Fruit fly (Drosophila melanogaster): ENCODE measurements around the gene tld.
A peak's percentile ranks its signal among the peaks of the same experiment; 100 is the strongest.

The tld gene

dm6 chr3R:24771273-24772231 is 22.0 kb downstream of the tld start, which contains the start of gene CG42331 (continued):
- TF ChIP-seq Myb (GFP tag; optimal IDR thresholded peaks at IDR 0.05): peak; percentile 21
- TF ChIP-seq HmgZ (tag; optimal IDR thresholded peaks at IDR 0.05): peak; percentile 54
- no peak for TF ChIP-seq CG3726 (GFP tag; IDR thresholded peaks at IDR 0.05)
- TF ChIP-seq Xbp1 (GFP tag; optimal IDR thresholded peaks at IDR 0.05): peak; percentile 65
- TF ChIP-seq bab2 (GFP tag; optimal IDR thresholded peaks at IDR 0.05): peak; percentile 36
- 0 out of 2 replicates have a peak, but pooled peaks have one; percentile 30 for TF ChIP-seq ap (GFP tag; IDR thresholded peaks at IDR 0.05)
- no peak for TF ChIP-seq hb (GFP tag; IDR thresholded peaks at IDR 0.05; ENCODE audit: partially characterized antibody)
- TF ChIP-seq knrl (GFP tag; IDR thresholded peaks at IDR 0.05; ENCODE audit: partially characterized antibody): no peak
- no peak for TF ChIP-seq schlank (tag; optimal IDR thresholded peaks at IDR 0.05)
- TF ChIP-seq CG9797 (GFP tag; optimal IDR thresholded peaks at IDR 0.05): no peak
- TF ChIP-seq dm (GFP tag; optimal IDR thresholded peaks at IDR 0.05): no peak
- TF ChIP-seq CkIIα-i1 (GFP tag; IDR thresholded peaks at IDR 0.05): no peak
- TF ChIP-seq Stat92E (GFP tag; optimal IDR thresholded peaks at IDR 0.05): no peak
- TF ChIP-seq z (GFP tag; IDR thresholded peaks at IDR 0.05): peak; percentile 71; the same call in 2 of the 3 replicates
- TF ChIP-seq GATAe (GFP tag; conservative IDR thresholded peaks at IDR 0.05): peak; percentile 55; the same call in 1 of the 2 replicates
- TF ChIP-seq cas (GFP tag; IDR thresholded peaks at IDR 0.05): no peak
- TF ChIP-seq CG10147 (GFP tag; optimal IDR thresholded peaks at IDR 0.05): peak; percentile 59
- peak; percentile 26 for TF ChIP-seq jing (GFP tag; optimal IDR thresholded peaks at IDR 0.05)
- TF ChIP-seq HLHmδ (GFP tag; optimal IDR thresholded peaks at IDR 0.05): no peak
- no peak for TF ChIP-seq Atf3 (GFP tag; optimal IDR thresholded peaks at IDR 0.05)
- TF ChIP-seq Trl (optimal IDR thresholded peaks at IDR 0.05): peak; percentile 35 to 60
- peak; percentile 27 for TF ChIP-seq Trl (GFP tag; optimal IDR thresholded peaks at IDR 0.05)
- no peak for TF ChIP-seq Sry-β (GFP tag; optimal IDR thresholded peaks at IDR 0.05)
- no peak for TF ChIP-seq sima (GFP tag; optimal IDR thresholded peaks at IDR 0.05)
- TF ChIP-seq CG8765 (GFP tag; IDR thresholded peaks at IDR 0.05): no peak
- TF ChIP-seq shn (GFP tag; optimal IDR thresholded peaks at IDR 0.05): peak; percentile 57
- TF ChIP-seq NC2β (GFP tag; optimal IDR thresholded peaks at IDR 0.05): no peak
- TF ChIP-seq tna (GFP tag; IDR thresholded peaks at IDR 0.05; ENCODE audit: partially characterized antibody): no peak
- peak; percentile 57 for TF ChIP-seq en (GFP tag; optimal IDR thresholded peaks at IDR 0.05)
- TF ChIP-seq CG8944 (GFP tag; optimal IDR thresholded peaks at IDR 0.05): no peak
- peak; percentile 45 for TF ChIP-seq CG1603 (tag; optimal IDR thresholded peaks at IDR 0.05)
- no peak for TF ChIP-seq ham (GFP tag; IDR thresholded peaks at IDR 0.05)
- no peak for TF ChIP-seq crp (GFP tag; optimal IDR thresholded peaks at IDR 0.05)
- peak; percentile 27 for TF ChIP-seq caup (GFP tag; optimal IDR thresholded peaks at IDR 0.05; ENCODE audit: severe bottlenecking)
- no peak for TF ChIP-seq lbe (GFP tag; optimal IDR thresholded peaks at IDR 0.05)
- TF ChIP-seq HLH54F (GFP tag; optimal IDR thresholded peaks at IDR 0.05): no peak
- no peak for TF ChIP-seq CG17802 (tag; optimal IDR thresholded peaks at IDR 0.05)
- no peak for TF ChIP-seq CG4854 (GFP tag; optimal IDR thresholded peaks at IDR 0.05)
- peak; percentile 81 for TF ChIP-seq CG30403 (GFP tag; optimal IDR thresholded peaks at IDR 0.05)
- TF ChIP-seq CG32772 (GFP tag; IDR thresholded peaks at IDR 0.05): no peak
- peak in 1 of 2 experiments; percentile 57 for TF ChIP-seq dpn (GFP tag; optimal IDR thresholded peaks at IDR 0.05)
- TF ChIP-seq kah (GFP tag; optimal IDR thresholded peaks at IDR 0.05): no peak
- no peak for TF ChIP-seq CG7357 (GFP tag; IDR thresholded peaks at IDR 0.05)
- TF ChIP-seq CG7372 (GFP tag; IDR thresholded peaks at IDR 0.05): peak; percentile 30
- peak; percentile 17 for TF ChIP-seq CHES-1-like (GFP tag; optimal IDR thresholded peaks at IDR 0.05)
- peak; percentile 5 for TF ChIP-seq emc (GFP tag; optimal IDR thresholded peaks at IDR 0.05)
- TF ChIP-seq CG33213 (GFP tag; optimal IDR thresholded peaks at IDR 0.05): no peak
- TF ChIP-seq PHDP (tag; optimal IDR thresholded peaks at IDR 0.05): peak; percentile 75
- peak; percentile 34 for TF ChIP-seq nerfin-1 (tag; optimal IDR thresholded peaks at IDR 0.05)

All from whole organism, embryonic.